Worm (Caenorhabditis elegans): ENCODE results near the gene pph-1.

Gene pph-1

ce11 chrV:10702249-10702648 is at the start of gene pph-1:
TSS of gene pph-1 (plus strand) at chrV:10702549.
- TF ChIP-seq him-1 (tag; optimal IDR thresholded peaks at IDR 0.05) (no peak), dao-5 (tag; optimal IDR thresholded peaks at IDR 0.05) (no peak), W03F9.2 (tag; optimal IDR thresholded peaks at IDR 0.05) (no peak)

DNA sequence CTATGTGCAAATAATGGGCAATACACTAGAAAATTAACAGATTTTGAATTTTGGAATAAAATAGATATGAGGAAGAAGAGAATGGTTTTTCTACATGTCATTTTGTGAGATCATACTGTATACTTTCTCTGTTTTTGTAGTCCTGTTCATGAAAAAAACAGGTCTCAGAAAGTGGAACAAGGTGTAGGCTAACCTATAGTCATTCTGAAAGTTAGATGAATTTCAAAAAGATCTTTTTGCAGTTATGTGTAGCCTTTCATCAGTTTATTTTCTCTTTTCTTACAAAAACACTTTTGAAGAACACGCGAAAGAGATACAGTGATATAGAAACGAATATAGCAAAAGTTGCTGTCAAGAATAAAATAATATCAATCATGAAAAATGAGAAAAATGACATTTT is 48.2 kb upstream of the pph-1 start, which contains the start of gene ugt-35:
Gene ugt-35, minus strand, starts transcription at position 101 of the 400 bp plus-strand sequence.
- TF ChIP-seq him-1 (tag; optimal IDR thresholded peaks at IDR 0.05) (no peak), dao-5 (tag; optimal IDR thresholded peaks at IDR 0.05) (no peak), W03F9.2 (tag; optimal IDR thresholded peaks at IDR 0.05) (no peak)

- no peak for TF ChIP-seq him-1 (tag; optimal IDR thresholded peaks at IDR 0.05)
- TF ChIP-seq W03F9.2 (tag; optimal IDR thresholded peaks at IDR 0.05), result no peak
- no peak for TF ChIP-seq dao-5 (tag; optimal IDR thresholded peaks at IDR 0.05)
These were observed 45.4 kb upstream of the pph-1 start, which contains the start of gene ugt-34 for ce11 chrV:10656958-10657357. TSS of gene ugt-34 (minus strand) at chrV:10656978.

- TF ChIP-seq dao-5 (tag; optimal IDR thresholded peaks at IDR 0.05) (no peak), W03F9.2 (tag; optimal IDR thresholded peaks at IDR 0.05) (no peak), him-1 (tag; optimal IDR thresholded peaks at IDR 0.05) (no peak)
These were observed 44.4 kb upstream of the pph-1 start, which contains the start of gene tut-2 for ce11 chrV:10657959-10658358. TSS of gene tut-2 (plus strand) at chrV:10658235.

DNA sequence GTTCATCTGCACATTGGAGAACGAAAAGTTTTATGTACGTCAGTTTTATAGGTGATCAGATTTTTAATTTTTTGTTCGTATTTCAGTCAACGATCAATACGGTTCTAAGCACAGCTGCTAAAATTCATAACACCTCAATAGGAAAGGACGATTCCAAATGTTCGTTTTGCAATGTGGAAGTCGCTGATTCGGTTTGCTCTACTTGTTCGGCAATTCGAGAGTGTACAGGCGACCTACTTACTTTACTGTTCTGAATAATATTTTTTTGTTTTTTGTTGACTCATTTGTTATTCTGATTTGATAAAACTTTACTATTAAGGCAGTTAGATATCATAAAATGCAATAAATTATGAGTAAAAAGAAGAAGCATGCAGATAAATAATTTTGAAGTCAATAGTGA is 43.0 kb upstream of the pph-1 start:
- TF ChIP-seq W03F9.2 (tag; optimal IDR thresholded peaks at IDR 0.05) (no peak), dao-5 (tag; optimal IDR thresholded peaks at IDR 0.05) (no peak), him-1 (tag; optimal IDR thresholded peaks at IDR 0.05) (no peak)

ce11 chrV:10661417-10661945 is 40.9 kb upstream of the pph-1 start, which contains the start of gene sqv-4:
TSS of gene sqv-4 (minus strand) at chrV:10661467.
- TF ChIP-seq W03F9.2 (tag; optimal IDR thresholded peaks at IDR 0.05) (peak; percentile 32), him-1 (tag; optimal IDR thresholded peaks at IDR 0.05) (no peak), dao-5 (tag; optimal IDR thresholded peaks at IDR 0.05) (no peak)

ce11 chrV:10662000-10662399 is 40.3 kb upstream of the pph-1 start:
- no peak for TF ChIP-seq W03F9.2 (tag; optimal IDR thresholded peaks at IDR 0.05)
- no peak for TF ChIP-seq him-1 (tag; optimal IDR thresholded peaks at IDR 0.05)
- TF ChIP-seq dao-5 (tag; optimal IDR thresholded peaks at IDR 0.05), result no peak

DNA sequence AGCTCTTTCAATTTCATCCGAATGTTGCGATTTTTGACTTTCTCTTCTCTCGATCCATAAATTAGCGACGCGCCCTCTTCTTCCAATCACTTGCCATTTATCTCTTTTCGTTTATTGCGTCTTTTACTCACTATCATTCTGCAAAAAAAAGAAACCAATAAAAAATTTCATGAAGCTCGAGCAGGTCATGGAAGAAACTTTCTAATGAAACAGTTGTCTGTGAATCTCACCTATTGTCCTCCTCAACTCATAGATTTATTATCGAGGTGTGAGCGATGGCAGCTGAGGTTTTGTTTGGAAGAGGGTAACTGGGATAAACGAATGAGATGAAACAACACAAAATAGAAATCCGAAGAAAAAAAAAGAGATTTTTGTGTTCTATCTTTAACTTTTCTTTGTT is 38.1 kb upstream of the pph-1 start:
- TF ChIP-seq W03F9.2 (tag; optimal IDR thresholded peaks at IDR 0.05) (no peak), dao-5 (tag; optimal IDR thresholded peaks at IDR 0.05) (no peak), him-1 (tag; optimal IDR thresholded peaks at IDR 0.05) (no peak)

DNA sequence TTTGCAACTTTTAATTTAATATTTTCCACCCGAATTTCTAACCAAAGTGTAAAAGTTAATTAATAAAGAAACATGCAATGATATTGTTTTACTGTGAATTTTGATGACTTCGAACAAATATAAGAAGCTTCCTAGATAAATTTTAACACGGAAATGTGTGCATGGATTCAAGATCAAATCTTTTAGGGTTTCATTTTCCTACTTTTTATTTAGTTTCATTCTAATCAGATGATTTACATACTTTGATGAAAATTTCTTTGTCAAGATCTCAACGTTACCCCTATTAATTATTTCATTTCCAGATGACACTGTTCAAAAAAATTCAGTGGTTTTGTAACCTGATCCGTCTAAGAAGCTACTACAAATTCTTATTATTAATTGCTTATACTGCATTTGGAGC is 35.1 kb upstream of the pph-1 start, which contains the start of gene twk-12:
Gene twk-12, plus strand, starts transcription at position 301 of the 400 bp plus-strand sequence.
- TF ChIP-seq him-1 (tag; optimal IDR thresholded peaks at IDR 0.05), result no peak

- TF ChIP-seq him-1 (tag; optimal IDR thresholded peaks at IDR 0.05) (no peak), dao-5 (tag; optimal IDR thresholded peaks at IDR 0.05) (no peak), W03F9.2 (tag; optimal IDR thresholded peaks at IDR 0.05) (no peak)
These were observed 31.5 kb upstream of the pph-1 start for ce11 chrV:10670817-10671216.

- no peak for TF ChIP-seq him-1 (tag; optimal IDR thresholded peaks at IDR 0.05)
- no peak for TF ChIP-seq dao-5 (tag; optimal IDR thresholded peaks at IDR 0.05)
- no peak for TF ChIP-seq W03F9.2 (tag; optimal IDR thresholded peaks at IDR 0.05)
These were observed 30.7 kb upstream of the pph-1 start, which contains the start of gene ceh-22 for ce11 chrV:10671618-10672017. TSS of gene ceh-22 (plus strand) at chrV:10671918.

DNA sequence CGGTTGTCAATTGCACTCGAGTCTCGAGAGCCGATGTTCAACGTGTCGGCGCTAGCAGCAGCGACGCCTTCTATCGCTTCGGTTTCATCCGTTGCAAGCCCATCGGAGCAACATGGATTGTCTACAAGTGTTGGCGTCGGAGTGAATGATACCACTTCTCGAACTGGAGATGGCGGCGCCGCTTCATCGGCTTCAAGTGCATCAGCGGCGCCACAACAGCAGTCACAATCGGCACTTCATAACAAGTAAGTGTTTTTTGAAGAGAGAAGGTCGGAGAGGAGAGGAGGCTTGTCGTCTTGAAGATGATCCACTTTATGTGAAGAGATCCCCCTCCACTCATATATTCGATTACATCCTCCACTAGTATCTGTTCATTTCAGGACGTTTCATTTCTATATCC is 29.7 kb upstream of the pph-1 start:
- TF ChIP-seq him-1 (tag; optimal IDR thresholded peaks at IDR 0.05) (no peak), dao-5 (tag; optimal IDR thresholded peaks at IDR 0.05) (no peak)

DNA sequence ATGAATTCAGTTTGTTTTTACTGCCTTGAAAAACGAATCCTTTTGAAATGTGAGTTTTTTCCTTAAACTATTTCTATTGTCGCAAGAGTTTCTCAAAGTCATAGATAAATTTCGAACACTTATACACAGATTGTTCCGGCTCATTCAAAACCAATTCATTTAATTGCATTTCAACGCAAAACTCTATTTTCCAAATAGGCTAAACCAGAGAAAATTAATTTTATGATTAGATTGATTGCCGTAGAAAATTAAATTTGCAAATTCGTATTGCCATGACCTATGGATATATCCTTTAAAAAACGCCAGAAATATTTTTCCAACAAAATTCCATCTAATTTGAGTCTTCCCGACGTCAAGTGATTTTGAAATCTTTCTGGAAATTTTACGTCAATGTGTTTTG is 26.4 kb upstream of the pph-1 start:
- TF ChIP-seq him-1 (tag; optimal IDR thresholded peaks at IDR 0.05) (no peak), W03F9.2 (tag; optimal IDR thresholded peaks at IDR 0.05) (no peak), dao-5 (tag; optimal IDR thresholded peaks at IDR 0.05) (no peak)

DNA sequence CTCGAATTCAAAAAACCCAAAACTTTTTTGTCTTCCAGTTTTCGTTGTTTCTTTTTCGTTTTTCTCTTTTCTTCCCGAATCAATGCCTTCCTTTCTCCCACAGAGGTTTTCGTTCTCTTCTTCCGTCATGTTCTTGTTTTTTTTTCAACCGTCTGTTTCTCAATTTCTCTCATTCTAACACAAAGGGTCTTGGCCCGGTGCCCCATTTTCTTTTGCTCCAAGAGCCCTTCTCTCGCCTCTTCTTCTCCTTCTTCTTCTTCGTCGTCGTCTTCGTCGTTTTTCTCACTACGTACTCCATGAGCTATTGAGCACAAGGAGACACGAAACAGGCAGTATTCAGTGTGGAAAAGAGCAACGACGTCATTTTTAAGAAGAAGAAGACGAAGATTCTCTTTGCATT is 24.9 kb upstream of the pph-1 start:
- peak; percentile 71 for TF ChIP-seq him-1 (tag; optimal IDR thresholded peaks at IDR 0.05)
- TF ChIP-seq dao-5 (tag; optimal IDR thresholded peaks at IDR 0.05), result no peak

- no peak for TF ChIP-seq dao-5 (tag; optimal IDR thresholded peaks at IDR 0.05)
- TF ChIP-seq W03F9.2 (tag; optimal IDR thresholded peaks at IDR 0.05), result no peak
- TF ChIP-seq him-1 (tag; optimal IDR thresholded peaks at IDR 0.05), result no peak
These were observed 23.3 kb upstream of the pph-1 start for ce11 chrV:10679080-10679479.
